Fruit fly (Drosophila melanogaster): ENCODE measurements around the gene Ibf1.
A peak's percentile ranks its signal among the peaks of the same experiment; 100 is the strongest.

The Ibf1 gene

dm6 chr3R:9239941-9240400 is 18.8 kb upstream of the Ibf1 start (continued):
- TF ChIP-seq CG2712 (tag; optimal IDR thresholded peaks at IDR 0.05), result peak; percentile 46
- peak; percentile 86 for TF ChIP-seq CG6791 (GFP tag; IDR thresholded peaks at IDR 0.05; ENCODE audit: partially characterized antibody)
- TF ChIP-seq CG8281 (tag; optimal IDR thresholded peaks at IDR 0.05), result no peak
- TF ChIP-seq croc (GFP tag; conservative IDR thresholded peaks at IDR 0.05), result no peak
- TF ChIP-seq CG30020 (tag; optimal IDR thresholded peaks at IDR 0.05), result peak; percentile 50
- TF ChIP-seq CG15601 (tag; optimal IDR thresholded peaks at IDR 0.05), result peak; percentile 14
- TF ChIP-seq ac (GFP tag; optimal IDR thresholded peaks at IDR 0.05), result no peak
- TF ChIP-seq sqz (GFP tag; optimal IDR thresholded peaks at IDR 0.05), result peak; percentile 69
- peak; percentile 86 for TF ChIP-seq Dll (GFP tag; IDR thresholded peaks at IDR 0.05; ENCODE audit: partially characterized antibody)
- TF ChIP-seq gsb-n (tag; optimal IDR thresholded peaks at IDR 0.05), result peak; percentile 49
- TF ChIP-seq inv (GFP tag; IDR thresholded peaks at IDR 0.05; ENCODE audit: partially characterized antibody), result peak; percentile 65
- TF ChIP-seq CG2889 (GFP tag; IDR thresholded peaks at IDR 0.05), result no peak
- no peak for TF ChIP-seq sr (GFP tag; IDR thresholded peaks at IDR 0.05)
- TF ChIP-seq grau (tag; optimal IDR thresholded peaks at IDR 0.05), result peak; percentile 26
- peak; percentile 58; the same call in 1 of the 3 replicates for TF ChIP-seq hb (GFP tag; IDR thresholded peaks at IDR 0.05; ENCODE audit: partially characterized antibody)
- no peak for TF ChIP-seq CG6689 (GFP tag; IDR thresholded peaks at IDR 0.05)
- TF ChIP-seq Myb (GFP tag; optimal IDR thresholded peaks at IDR 0.05), result peak; percentile 94
- TF ChIP-seq MESR4 (GFP tag; optimal IDR thresholded peaks at IDR 0.05), result peak; percentile 83
- peak; percentile 66 for TF ChIP-seq D19A (tag; optimal IDR thresholded peaks at IDR 0.05)
- peak; percentile 28 for TF ChIP-seq CG12391 (tag; optimal IDR thresholded peaks at IDR 0.05)
- no peak for TF ChIP-seq CG3847 (GFP tag; IDR thresholded peaks at IDR 0.05)
- peak; percentile 83; the same call in 2 of the 3 replicates for TF ChIP-seq mld (GFP tag; IDR thresholded peaks at IDR 0.05; ENCODE audit: partially characterized antibody)
- peak; percentile 67; the same call in 2 of the 3 replicates for TF ChIP-seq vnd (GFP tag; IDR thresholded peaks at IDR 0.05; ENCODE audit: partially characterized antibody)
- TF ChIP-seq Side (GFP tag; optimal IDR thresholded peaks at IDR 0.05), result no peak
- peak; percentile 77 for TF ChIP-seq CG42726 (GFP tag; IDR thresholded peaks at IDR 0.05; ENCODE audit: partially characterized antibody)
- TF ChIP-seq CG3995 (GFP tag; optimal IDR thresholded peaks at IDR 0.05), result peak; percentile 21
- TF ChIP-seq NfI (GFP tag; optimal IDR thresholded peaks at IDR 0.05), result peak; percentile 12
- peak; percentile 36; the same call in 1 of the 3 replicates for TF ChIP-seq CG34422 (GFP tag; IDR thresholded peaks at IDR 0.05)
- TF ChIP-seq luna (GFP tag; optimal IDR thresholded peaks at IDR 0.05), result no peak
- TF ChIP-seq CG18619 (GFP tag; optimal IDR thresholded peaks at IDR 0.05), result no peak
- peak; percentile 22 for TF ChIP-seq CG8924 (tag; optimal IDR thresholded peaks at IDR 0.05)
- TF ChIP-seq shn (GFP tag; optimal IDR thresholded peaks at IDR 0.05), result no peak
- peak; percentile 80 for TF ChIP-seq phol (tag; optimal IDR thresholded peaks at IDR 0.05)
- peak; percentile 80 for TF ChIP-seq CG4617 (GFP tag; optimal IDR thresholded peaks at IDR 0.05; ENCODE audit: borderline replicate concordance)
- no peak for TF ChIP-seq disco-r (GFP tag; optimal IDR thresholded peaks at IDR 0.05)
- TF ChIP-seq Chrac-16 (GFP tag; optimal IDR thresholded peaks at IDR 0.05), result no peak
- TF ChIP-seq CG14965 (GFP tag; optimal IDR thresholded peaks at IDR 0.05; ENCODE audit: borderline replicate concordance), result no peak
- TF ChIP-seq her (GFP tag; optimal IDR thresholded peaks at IDR 0.05), result no peak
- TF ChIP-seq sens (GFP tag), result peak; percentile 72
- peak; percentile 49 for TF ChIP-seq dm (GFP tag; optimal IDR thresholded peaks at IDR 0.05)
- peak; percentile 80 for TF ChIP-seq Dp (GFP tag; optimal IDR thresholded peaks at IDR 0.05)
- TF ChIP-seq E2f2 (GFP tag; IDR thresholded peaks at IDR 0.05), result peak; percentile 87
- TF ChIP-seq CG34376 (GFP tag; optimal IDR thresholded peaks at IDR 0.05), result peak; percentile 51
- TF ChIP-seq CG3065 (GFP tag; optimal IDR thresholded peaks at IDR 0.05), result no peak
- no peak for TF ChIP-seq pan (optimal IDR thresholded peaks at IDR 0.05)
- TF ChIP-seq pan (GFP tag; optimal IDR thresholded peaks at IDR 0.05 in 1 of 2, IDR thresholded peaks at IDR 0.05 in 1 of 2), result no peak
- peak in 1 of 2 experiments; percentile 52 for TF ChIP-seq Pdp1 (GFP tag; optimal IDR thresholded peaks at IDR 0.05)
- TF ChIP-seq YL-1 (GFP tag; optimal IDR thresholded peaks at IDR 0.05), result peak; percentile 94
- TF ChIP-seq gcm (GFP tag; optimal IDR thresholded peaks at IDR 0.05), result peak; percentile 29
- TF ChIP-seq CG10654 (GFP tag; optimal IDR thresholded peaks at IDR 0.05), result no peak
